Fruit fly (Drosophila melanogaster): ENCODE measurements around the gene Ubx.

- TF ChIP-seq Xrp1 (GFP tag; IDR thresholded peaks at IDR 0.05) (no peak), Dbx (GFP tag; IDR thresholded peaks at IDR 0.05) (no peak), Hr3 (GFP tag; optimal IDR thresholded peaks at IDR 0.05) (no peak), otp (GFP tag; IDR thresholded peaks at IDR 0.05) (no peak), lola (GFP tag; optimal IDR thresholded peaks at IDR 0.05) (no peak), CG5180 (GFP tag; optimal IDR thresholded peaks at IDR 0.05) (no peak), B-H1 (GFP tag; IDR thresholded peaks at IDR 0.05) (no peak), CG2129 (GFP tag; IDR thresholded peaks at IDR 0.05; ENCODE audit: partially characterized antibody) (no peak), Sox102F (GFP tag; optimal IDR thresholded peaks at IDR 0.05) (no peak), Hey (tag; optimal IDR thresholded peaks at IDR 0.05) (no peak), Ets65A (GFP tag) (no peak), CG6654 (GFP tag; optimal IDR thresholded peaks at IDR 0.05) (no peak), vnd (GFP tag; IDR thresholded peaks at IDR 0.05; ENCODE audit: partially characterized antibody) (no peak), Drgx (GFP tag; IDR thresholded peaks at IDR 0.05) (no peak)
Measured at dm6 chr3R:16765102-16765501, 30.9 kb upstream of the Ubx start.

All from whole organism, embryonic.